Fruit fly (Drosophila melanogaster) whole organism, prepupa: ENCODE data around the gene CG15914.

Source experiments
- Blimp-1 ChIP-seq: fragments of 200-800 bp; sonication (Bioruptor generic); optimal IDR thresholded peaks from 3 replicates; lab custom pipeline; 2017; ENCODE audit warnings: missing biosample characterization, missing genetic modification characterization, mild to moderate bottlenecking, moderate library complexity, missing genetic modification reagents
- CG10631 ChIP-seq: fragments of 200-800 bp; sonication (Bioruptor generic); optimal IDR thresholded peaks from 2 replicates; lab custom pipeline; 2016; ENCODE audit warnings: missing biosample characterization, missing genetic modification characterization
- CG10669 ChIP-seq: fragments of 200-800 bp; sonication (Bioruptor generic); optimal IDR thresholded peaks from 3 replicates; lab custom pipeline; 2018; ENCODE audit warnings: missing biosample characterization, mild to moderate bottlenecking, missing genetic modification characterization, moderate library complexity
- CG11902 ChIP-seq: fragments of 200-800 bp; sonication (Bioruptor generic); optimal IDR thresholded peaks from 3 replicates; lab custom pipeline; 2016; ENCODE audit warnings: missing biosample characterization, missing genetic modification characterization
- CG1621 ChIP-seq: fragments of 200-800 bp; sonication (Bioruptor generic); optimal IDR thresholded peaks from 3 replicates; lab custom pipeline; 2018; ENCODE audit warnings: missing biosample characterization, mild to moderate bottlenecking, missing genetic modification characterization
- CG16779 ChIP-seq: fragments of 200-800 bp; sonication (Bioruptor generic); optimal IDR thresholded peaks from 3 replicates; lab custom pipeline; 2017; ENCODE audit warnings: missing biosample characterization, mild to moderate bottlenecking, missing genetic modification characterization
- CG3032 ChIP-seq: fragments of 200-800 bp; optimal IDR thresholded peaks from 2 replicates; lab custom pipeline; 2019; ENCODE audit warnings: missing biosample characterization, mild to moderate bottlenecking, missing genetic modification characterization, moderate library complexity
- CG32006 ChIP-seq: fragments of 200-800 bp; sonication (Bioruptor generic); optimal IDR thresholded peaks from 3 replicates; lab custom pipeline; 2017; ENCODE audit warnings: missing biosample characterization, mild to moderate bottlenecking, missing genetic modification characterization
- CG34406 ChIP-seq: fragments of 200-800 bp; sonication (Bioruptor generic); optimal IDR thresholded peaks from 3 replicates; lab custom pipeline; 2016; ENCODE audit warnings: missing biosample characterization, missing genetic modification characterization
- CG3919 ChIP-seq: fragments of 200-800 bp; sonication (Bioruptor generic); optimal IDR thresholded peaks from 3 replicates; lab custom pipeline; 2016; ENCODE audit warnings: missing biosample characterization, missing genetic modification characterization
- CG4318 ChIP-seq: fragments of 200-800 bp; sonication (Bioruptor generic); optimal IDR thresholded peaks from 3 replicates; lab custom pipeline; 2017; ENCODE audit warnings: missing biosample characterization, mild to moderate bottlenecking, missing genetic modification characterization
- CG6163 ChIP-seq: fragments of 200-800 bp; sonication (Bioruptor generic); IDR thresholded peaks from 3 replicates; pipeline ENCODE4 v1.3.6; 2022; ENCODE audit warnings: missing biosample characterization, missing genetic modification characterization
- CG6276 ChIP-seq: fragments of 200-800 bp; sonication (Bioruptor generic); optimal IDR thresholded peaks from 2 replicates; lab custom pipeline; 2017; ENCODE audit warnings: missing biosample characterization, mild to moderate bottlenecking, missing genetic modification characterization
- CG6792 ChIP-seq: fragments of 200-800 bp; sonication (Bioruptor generic); optimal IDR thresholded peaks from 3 replicates; lab custom pipeline; 2016; ENCODE audit warnings: missing biosample characterization, missing genetic modification characterization
- CG6854 ChIP-seq: fragments of 200-800 bp; sonication (Bioruptor generic); optimal IDR thresholded peaks from 2 replicates; lab custom pipeline; 2017; ENCODE audit warnings: missing biosample characterization, mild to moderate bottlenecking, missing genetic modification characterization
- CG7368 ChIP-seq: fragments of 200-800 bp; sonication (Bioruptor generic); optimal IDR thresholded peaks from 3 replicates; lab custom pipeline; 2016; ENCODE audit warnings: missing biosample characterization, missing genetic modification characterization
- CG8119 ChIP-seq: fragments of 200-800 bp; sonication (Bioruptor generic); IDR thresholded peaks from 3 replicates; pipeline ENCODE4 v1.3.6; 2022; ENCODE audit warnings: missing biosample characterization, missing genetic modification characterization
- CG8319 ChIP-seq: fragments of 200-800 bp; sonication (Bioruptor generic); optimal IDR thresholded peaks from 3 replicates; lab custom pipeline; 2016; ENCODE audit warnings: missing biosample characterization, missing genetic modification characterization
- CG8632 ChIP-seq: fragments of 200-800 bp; sonication (Bioruptor generic); optimal IDR thresholded peaks from 3 replicates; lab custom pipeline; 2016; ENCODE audit warnings: missing biosample characterization, missing genetic modification characterization
- Eip75B ChIP-seq: fragments of 200-800 bp; sonication (Bioruptor generic); optimal IDR thresholded peaks from 3 replicates; lab custom pipeline; 2016; ENCODE audit warnings: missing biosample characterization, missing genetic modification characterization
- Eip93F ChIP-seq: fragments of 200-800 bp; sonication (Bioruptor generic); optimal IDR thresholded peaks from 2 replicates; lab custom pipeline; 2016; ENCODE audit warnings: missing biosample characterization, mild to moderate bottlenecking, missing genetic modification characterization
- Ets21C ChIP-seq: fragments of 200-800 bp; sonication (Bioruptor generic); optimal IDR thresholded peaks from 3 replicates; lab custom pipeline; 2016; ENCODE audit warnings: missing biosample characterization, missing genetic modification characterization
- Gug ChIP-seq: fragments of 200-800 bp; sonication (Bioruptor generic); IDR thresholded peaks from 2 replicates; pipeline ENCODE4 v1.3.6; 2022; ENCODE audit warnings: missing biosample characterization, missing genetic modification characterization
- Hr38 ChIP-seq: sonication (Bioruptor generic); optimal IDR thresholded peaks from 2 replicates; lab custom pipeline; 2016; ENCODE audit warnings: missing biosample characterization, missing genetic modification characterization
- Hr39 ChIP-seq: fragments of 200-800 bp; sonication (Bioruptor generic); optimal IDR thresholded peaks from 2 replicates; lab custom pipeline; 2016; ENCODE audit warnings: missing biosample characterization, missing genetic modification characterization
- Hr4 ChIP-seq: fragments of 200-800 bp; sonication (Bioruptor generic); optimal IDR thresholded peaks from 3 replicates; lab custom pipeline; 2016; ENCODE audit warnings: missing biosample characterization, missing genetic modification characterization
- Lpt ChIP-seq: fragments of 200-800 bp; sonication (Bioruptor generic); optimal IDR thresholded peaks from 3 replicates; lab custom pipeline; 2016; ENCODE audit warnings: missing biosample characterization, missing genetic modification characterization
- Met ChIP-seq: fragments of 200-800 bp; sonication (Bioruptor generic); optimal IDR thresholded peaks from 3 replicates; lab custom pipeline; 2016; ENCODE audit warnings: missing biosample characterization, missing genetic modification characterization
- OdsH ChIP-seq: fragments of 200-800 bp; sonication (Bioruptor generic); optimal IDR thresholded peaks from 3 replicates; lab custom pipeline; 2016; ENCODE audit warnings: missing biosample characterization, missing genetic modification characterization
- Smox ChIP-seq: fragments of 200-800 bp; sonication (Bioruptor generic); optimal IDR thresholded peaks from 3 replicates; lab custom pipeline; 2016; ENCODE audit warnings: missing biosample characterization, missing genetic modification characterization
- Sox102F ChIP-seq: fragments of 200-800 bp; sonication (Bioruptor generic); optimal IDR thresholded peaks from 2 replicates; lab custom pipeline; 2016; ENCODE audit warnings: missing biosample characterization, mild to moderate bottlenecking, missing genetic modification characterization
- Sox14 ChIP-seq: fragments of 200-800 bp; sonication (Bioruptor generic); optimal IDR thresholded peaks from 3 replicates; lab custom pipeline; 2016; ENCODE audit warnings: missing biosample characterization, missing genetic modification characterization
- Sox15 ChIP-seq: fragments of 200-800 bp; sonication (Bioruptor generic); optimal IDR thresholded peaks from 3 replicates; lab custom pipeline; 2016; ENCODE audit warnings: missing biosample characterization, missing genetic modification characterization
- achi ChIP-seq: fragments of 200-800 bp; sonication (Bioruptor generic); optimal IDR thresholded peaks from 3 replicates; lab custom pipeline; 2016; ENCODE audit warnings: missing biosample characterization, missing genetic modification characterization
- acj6 ChIP-seq: fragments of 200-800 bp; sonication (Bioruptor generic); optimal IDR thresholded peaks from 3 replicates; lab custom pipeline; 2016; ENCODE audit warnings: missing biosample characterization, missing genetic modification characterization
- cyc ChIP-seq: fragments of 200-800 bp; sonication (Bioruptor generic); optimal IDR thresholded peaks from 3 replicates; lab custom pipeline; 2016; ENCODE audit warnings: missing biosample characterization, missing genetic modification characterization
- dac ChIP-seq: fragments of 200-800 bp; sonication (Bioruptor generic); optimal IDR thresholded peaks from 2 replicates; lab custom pipeline; 2017; ENCODE audit warnings: missing biosample characterization, mild to moderate bottlenecking, missing genetic modification characterization
- dsx ChIP-seq: fragments of 200-800 bp; optimal IDR thresholded peaks from 3 replicates; lab custom pipeline; 2019; ENCODE audit warnings: missing biosample characterization, mild to moderate bottlenecking, missing genetic modification characterization, moderate library complexity; ENCODE audit not compliant: poor library complexity, severe bottlenecking
- eg ChIP-seq: fragments of 200-800 bp; sonication (Bioruptor generic); IDR thresholded peaks from 3 replicates; pipeline ENCODE4 v1.3.6; 2022; ENCODE audit warnings: missing biosample characterization, missing genetic modification characterization
- esn ChIP-seq: fragments of 200-800 bp; sonication (Bioruptor generic); optimal IDR thresholded peaks from 2 replicates; lab custom pipeline; 2016; ENCODE audit warnings: missing biosample characterization, mild to moderate bottlenecking, missing genetic modification characterization, moderate library complexity
- fd85E ChIP-seq: fragments of 200-800 bp; sonication (Bioruptor generic); optimal IDR thresholded peaks from 3 replicates; lab custom pipeline; 2016; ENCODE audit warnings: missing biosample characterization, missing genetic modification characterization
- fkh ChIP-seq: fragments of 200-800 bp; sonication (Bioruptor generic); optimal IDR thresholded peaks from 3 replicates; lab custom pipeline; 2017; ENCODE audit warnings: missing biosample characterization, mild to moderate bottlenecking, missing genetic modification characterization, moderate library complexity
- lz ChIP-seq: fragments of 200-800 bp; sonication (Bioruptor generic); optimal IDR thresholded peaks from 3 replicates; lab custom pipeline; 2016; ENCODE audit warnings: missing biosample characterization, missing genetic modification characterization
- net ChIP-seq: fragments of 200-800 bp; sonication (Bioruptor generic); optimal IDR thresholded peaks from 3 replicates; lab custom pipeline; 2016; ENCODE audit warnings: missing biosample characterization, missing genetic modification characterization
- pdm3 ChIP-seq: fragments of 200-800 bp; sonication (Bioruptor generic); optimal IDR thresholded peaks from 3 replicates; lab custom pipeline; 2016; ENCODE audit warnings: missing biosample characterization, missing genetic modification characterization
- salr ChIP-seq, 2 experiments: fragments of 200-800 bp; sonication (Bioruptor generic); optimal IDR thresholded peaks; 3 replicates each; lab custom pipeline; 2016 to 2018; ENCODE audit warnings: missing biosample characterization in 2 of 2, missing genetic modification characterization in 2 of 2, mild to moderate bottlenecking in 1 of 2
- spab ChIP-seq: fragments of 200-800 bp; sonication (Bioruptor generic); optimal IDR thresholded peaks from 2 replicates; lab custom pipeline; 2017; ENCODE audit warnings: missing biosample characterization, mild to moderate bottlenecking, missing genetic modification characterization, missing genetic modification reagents
- ss ChIP-seq, 2 experiments: fragments of 200-800 bp; sonication (Bioruptor generic); optimal IDR thresholded peaks; 2 replicates in 1 of 2; 3 replicates in 1 of 2; lab custom pipeline; 2017 to 2018; ENCODE audit warnings: mild to moderate bottlenecking in 2 of 2, missing biosample characterization in 2 of 2, missing genetic modification characterization in 2 of 2, moderate library complexity in 1 of 2
- svp ChIP-seq: fragments of 200-800 bp; sonication (Bioruptor generic); peaks from one replicate; lab custom pipeline; 2016; ENCODE audit warnings: missing biosample characterization, missing genetic modification characterization
- topi ChIP-seq: fragments of 200-800 bp; sonication (Bioruptor generic); optimal IDR thresholded peaks from 3 replicates; lab custom pipeline; 2016; ENCODE audit warnings: missing biosample characterization, missing genetic modification characterization
- vri ChIP-seq: fragments of 200-800 bp; sonication (Bioruptor generic); optimal IDR thresholded peaks from 3 replicates; lab custom pipeline; 2016; ENCODE audit warnings: missing biosample characterization, mild to moderate bottlenecking, missing genetic modification characterization

CG15914 gene

dm6 chrX:15811666-15812614 lies 41.3 kb upstream of the CG15914 start:
- TF ChIP-seq CG8632 (GFP tag; lab: Kevin White, UChicago) (no peak), Sox15 (GFP tag; lab: Kevin White, UChicago) (no peak), svp (GFP tag; lab: Kevin White, UChicago) (peak; percentile 44), salr (GFP tag; optimal IDR thresholded peaks at IDR 0.05; lab: Kevin White, UChicago) (no peak), CG32006 (GFP tag; lab: Kevin White, UChicago) (no peak), CG3919 (GFP tag; lab: Kevin White, UChicago) (no peak), topi (GFP tag; lab: Kevin White, UChicago) (no peak), CG6276 (GFP tag; lab: Kevin White, UChicago) (no peak), Hr4 (no peak), Lpt (peak; percentile 56), Hr38 (GFP tag; lab: Kevin White, UChicago) (no peak), CG16779 (peak; percentile 12), CG6854 (GFP tag; lab: Kevin White, UChicago) (peak; percentile 56), Hr39 (GFP tag; lab: Kevin White, UChicago) (no peak), lz (GFP tag; lab: Kevin White, UChicago) (peak; percentile 12), Smox (GFP tag; lab: Kevin White, UChicago) (no peak), dsx (GFP tag; lab: Kevin White, UChicago) (no peak), net (no peak), Sox102F (GFP tag; lab: Kevin White, UChicago) (peak; percentile 33), CG4318 (GFP tag; lab: Kevin White, UChicago) (no peak), CG7368 (GFP tag; lab: Kevin White, UChicago) (no peak), CG6163 (GFP tag; lab: Robert Waterston, UW) (peak; percentile 62), fkh (GFP tag; lab: Kevin White, UChicago) (peak; percentile 25), ss (GFP tag; optimal IDR thresholded peaks at IDR 0.05; lab: Kevin White, UChicago) (peak; percentile 2 to 11), CG10669 (GFP tag; lab: Kevin White, UChicago) (no peak), pdm3 (no peak), CG8119 (GFP tag; lab: Robert Waterston, UW) (peak; percentile 61; the same call in 2 of the 3 replicates), acj6 (GFP tag; lab: Kevin White, UChicago) (no peak), CG11902 (GFP tag; lab: Kevin White, UChicago) (no peak), Sox14 (GFP tag; lab: Kevin White, UChicago) (peak; percentile 65), CG6792 (GFP tag; lab: Kevin White, UChicago) (no peak), CG1621 (tag; lab: Kevin White, UChicago) (no peak), fd85E (GFP tag; lab: Kevin White, UChicago) (peak; percentile 35), Blimp-1 (GFP tag; lab: Kevin White, UChicago) (no peak), CG8319 (GFP tag; lab: Kevin White, UChicago) (no peak), Eip93F (no peak), Eip75B (GFP tag; lab: Kevin White, UChicago) (no peak), dac (no peak), Gug (GFP tag; lab: Robert Waterston, UW) (no peak), achi (GFP tag; lab: Kevin White, UChicago) (no peak), CG34406 (GFP tag; lab: Kevin White, UChicago) (no peak), spab (no peak), eg (peak; percentile 48), CG10631 (GFP tag; lab: Kevin White, UChicago) (no peak), CG3032 (tag; lab: Kevin White, UChicago) (no peak), OdsH (GFP tag; lab: Kevin White, UChicago) (peak; percentile 3), vri (GFP tag; lab: Kevin White, UChicago) (peak; percentile 54), Met (GFP tag; lab: Kevin White, UChicago) (peak; percentile 29), cyc (GFP tag; lab: Kevin White, UChicago) (no peak), Ets21C (GFP tag; lab: Kevin White, UChicago) (no peak), esn (GFP tag; lab: Kevin White, UChicago) (no peak)
